Worm (Caenorhabditis elegans): ENCODE data around the gene fbxa-136.
A peak's percentile ranks its signal among the peaks of the same experiment; 100 is the strongest.

The fbxa-136 gene

DNA sequence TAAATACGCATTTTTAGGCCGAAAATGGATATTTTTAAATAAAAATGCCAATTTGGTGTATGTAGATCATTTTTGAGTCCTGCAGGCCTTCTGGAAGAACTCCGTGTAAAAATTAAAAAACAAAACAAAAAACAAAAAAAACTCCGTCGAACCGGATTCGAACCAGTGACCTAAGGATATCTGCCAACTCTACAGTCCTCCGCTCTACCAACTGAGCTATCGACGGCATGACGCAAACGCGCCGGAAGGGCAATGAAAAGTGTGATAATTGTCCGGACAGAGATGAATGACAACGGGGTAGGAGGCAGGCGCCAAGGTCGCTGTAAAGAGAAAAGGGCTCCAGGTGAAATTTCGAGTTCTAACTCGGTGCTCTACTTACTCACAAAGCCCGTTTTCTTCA is 21.5 kb downstream of the fbxa-136 start:
- no peak for TF ChIP-seq nhr-232 (tag; optimal IDR thresholded peaks at IDR 0.05)
- TF ChIP-seq elt-2 (tag; optimal IDR thresholded peaks at IDR 0.05) = no peak
- no peak for TF ChIP-seq ceh-18 (tag; optimal IDR thresholded peaks at IDR 0.05)
- TF ChIP-seq fkh-6 (tag; optimal IDR thresholded peaks at IDR 0.05) = no peak
- no peak for TF ChIP-seq ceh-14 (tag; optimal IDR thresholded peaks at IDR 0.05)
- no peak for TF ChIP-seq ref-2 (tag; optimal IDR thresholded peaks at IDR 0.05)
- TF ChIP-seq T23F11.4 (GFP tag; optimal IDR thresholded peaks at IDR 0.05) = no peak
- no peak for TF ChIP-seq ceh-45 (GFP tag; IDR thresholded peaks at IDR 0.05)
- no peak for TF ChIP-seq ztf-16 (tag; optimal IDR thresholded peaks at IDR 0.05)
- TF ChIP-seq pag-3 (tag; optimal IDR thresholded peaks at IDR 0.05; ENCODE audit: borderline replicate concordance) = no peak
- no peak for TF ChIP-seq ceh-24 (tag; optimal IDR thresholded peaks at IDR 0.05)
- no peak for TF ChIP-seq sdc-2 (tag; optimal IDR thresholded peaks at IDR 0.05)
- TF ChIP-seq hlh-30 (tag; optimal IDR thresholded peaks at IDR 0.05; ENCODE audit: insufficient read depth) = no peak
- no peak for TF ChIP-seq ceh-30 (tag; optimal IDR thresholded peaks at IDR 0.05)
- no peak for TF ChIP-seq syd-9 (tag; optimal IDR thresholded peaks at IDR 0.05)

DNA sequence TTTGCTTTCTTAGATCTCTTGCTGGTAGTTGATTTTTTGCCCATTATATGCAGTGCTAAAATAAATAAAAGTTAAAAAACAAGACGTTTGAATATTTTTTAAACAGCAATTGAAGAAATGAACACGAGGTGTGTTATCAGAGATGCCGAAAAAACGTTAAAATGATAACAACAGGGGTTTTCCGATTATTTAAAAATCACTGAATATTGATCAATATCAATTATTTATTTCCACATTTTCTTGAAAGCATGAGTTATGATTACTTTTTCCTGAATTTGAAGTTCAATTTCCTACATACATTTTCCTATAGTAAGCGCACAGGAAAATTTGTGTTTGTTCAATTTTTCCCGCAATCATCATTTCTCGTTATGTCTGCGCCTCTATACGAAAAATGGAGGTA is 26.1 kb downstream of the fbxa-136 start:
- TF ChIP-seq ceh-31 (tag; optimal IDR thresholded peaks at IDR 0.05) (no peak), ahr-1 (tag; optimal IDR thresholded peaks at IDR 0.05) (no peak), ceh-18 (tag; optimal IDR thresholded peaks at IDR 0.05) (no peak), Y22D7AL.16 (tag; optimal IDR thresholded peaks at IDR 0.05) (no peak), che-1 (tag; optimal IDR thresholded peaks at IDR 0.05) (no peak), hlh-13 (GFP tag; optimal IDR thresholded peaks at IDR 0.05) (no peak), pax-1 (tag; optimal IDR thresholded peaks at IDR 0.05) (no peak), ceh-19 (GFP tag; optimal IDR thresholded peaks at IDR 0.05) (no peak), ceh-30 (tag; optimal IDR thresholded peaks at IDR 0.05) (no peak)

DNA sequence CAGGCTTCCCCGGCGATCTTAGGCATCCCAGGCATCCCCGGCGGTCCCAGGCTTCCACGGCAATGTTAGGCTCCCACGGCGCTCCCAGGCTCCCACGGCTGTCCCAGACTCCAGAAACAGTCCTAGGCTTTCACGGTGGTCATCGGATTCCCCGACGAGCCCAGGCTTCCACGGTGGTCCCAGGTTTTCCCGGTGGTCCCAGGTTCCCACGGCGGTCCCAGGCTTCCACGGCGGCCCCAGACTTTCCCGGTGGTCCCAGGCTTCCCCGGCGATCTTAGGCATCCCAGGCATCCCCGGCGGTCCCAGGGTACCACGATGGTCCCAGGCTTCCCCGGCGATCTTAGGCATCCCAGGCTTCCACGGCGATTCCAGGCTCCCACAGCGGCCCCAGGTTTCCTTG is 27.8 kb downstream of the fbxa-136 start:
- peak; percentile 11 for TF ChIP-seq C08G9.2 (tag; optimal IDR thresholded peaks at IDR 0.05)
- peak; percentile 35 for TF ChIP-seq sdc-2 (tag; optimal IDR thresholded peaks at IDR 0.05)
- peak; percentile 76 for TF ChIP-seq elt-4 (tag; optimal IDR thresholded peaks at IDR 0.05)
- TF ChIP-seq lim-6 (tag; optimal IDR thresholded peaks at IDR 0.05) = peak; percentile 26
- TF ChIP-seq F13H6.1 (tag; optimal IDR thresholded peaks at IDR 0.05) = no peak
- TF ChIP-seq hlh-6 (tag; optimal IDR thresholded peaks at IDR 0.05) = peak; percentile 35

DNA sequence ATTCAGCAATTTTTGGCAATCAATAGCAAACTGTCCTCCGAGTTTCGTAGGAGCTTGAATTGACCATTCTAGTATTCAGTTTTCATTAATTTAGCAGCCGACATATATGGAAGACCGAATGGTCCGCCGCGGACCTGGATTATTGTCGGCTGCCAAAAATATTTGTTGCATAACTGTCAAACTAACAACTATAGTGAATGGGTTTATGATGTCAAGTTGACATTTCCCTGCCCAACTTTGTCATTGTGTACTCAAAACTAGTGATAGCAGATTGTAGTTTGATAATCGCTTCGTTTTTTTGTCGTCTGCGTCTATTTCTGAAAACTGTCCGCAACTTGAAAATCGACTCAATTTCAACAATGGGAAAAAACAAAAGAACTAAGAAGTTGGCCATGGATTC is 28.5 kb downstream of the fbxa-136 start, which contains the start of gene fbxa-176:
Gene fbxa-176, plus strand, starts transcription at position 314 of the 400 bp plus-strand sequence.
- TF ChIP-seq ceh-24 (tag; optimal IDR thresholded peaks at IDR 0.05) (no peak), npax-4 (tag; optimal IDR thresholded peaks at IDR 0.05) (no peak), fax-1 (tag; optimal IDR thresholded peaks at IDR 0.05) (no peak), C08G9.2 (tag; optimal IDR thresholded peaks at IDR 0.05) (no peak), ceh-14 (tag; optimal IDR thresholded peaks at IDR 0.05) (no peak), pqm-1 (tag; optimal IDR thresholded peaks at IDR 0.05) (no peak), ama-1 (optimal IDR thresholded peaks at IDR 0.05) (no peak), syd-9 (tag; optimal IDR thresholded peaks at IDR 0.05) (no peak)

DNA sequence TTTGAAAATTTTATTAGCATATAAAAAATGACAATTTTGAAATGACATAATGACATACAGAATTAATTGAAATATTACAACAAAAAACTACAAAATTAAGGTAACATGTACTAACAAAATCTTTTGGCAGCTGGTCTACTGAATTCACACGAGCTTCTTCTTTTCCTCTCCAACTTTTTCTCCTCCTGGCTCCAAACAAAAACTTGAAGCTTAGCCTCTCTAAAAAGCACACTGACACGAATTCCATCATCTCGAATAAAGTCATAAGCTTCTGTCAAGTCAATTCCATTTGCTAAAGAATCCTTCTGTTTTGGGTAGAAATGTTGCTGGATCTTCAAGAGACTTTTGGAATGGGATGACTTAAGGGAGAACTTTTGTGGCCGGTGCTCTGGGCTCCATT is 30.6 kb downstream of the fbxa-136 start:
- TF ChIP-seq unc-42 (tag; optimal IDR thresholded peaks at IDR 0.05) (no peak), ceh-19 (GFP tag; optimal IDR thresholded peaks at IDR 0.05) (no peak), ceh-45 (GFP tag; IDR thresholded peaks at IDR 0.05) (no peak), ceh-22 (tag; optimal IDR thresholded peaks at IDR 0.05) (no peak)

DNA sequence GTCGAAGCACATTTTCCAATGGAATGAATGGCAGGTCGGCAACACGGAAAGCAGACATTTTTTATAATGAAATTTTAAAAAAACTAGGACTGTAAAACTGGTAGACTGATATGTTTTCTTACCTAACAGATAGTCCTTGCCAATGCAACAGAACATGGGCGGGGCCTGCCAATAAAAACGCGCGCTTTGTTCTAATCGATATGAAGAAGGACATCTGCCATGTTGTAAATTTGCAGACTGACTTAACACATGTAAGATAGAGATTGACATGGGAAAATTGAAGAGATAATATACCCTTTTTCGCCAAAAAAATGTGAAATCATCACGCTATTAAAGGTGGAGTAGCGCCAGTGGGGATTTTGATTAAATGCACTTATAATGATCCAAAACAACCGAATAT is 31.9 kb downstream of the fbxa-136 start, which contains the start of gene C38D9.8:
Gene C38D9.8, minus strand, starts transcription at position 101 of the 400 bp plus-strand sequence.
- TF ChIP-seq dve-1 (tag; optimal IDR thresholded peaks at IDR 0.05) (no peak), nhr-11 (tag; optimal IDR thresholded peaks at IDR 0.05) (no peak), ama-1 (optimal IDR thresholded peaks at IDR 0.05) (no peak), npax-4 (tag; optimal IDR thresholded peaks at IDR 0.05) (no peak)
